Fruit fly (Drosophila melanogaster) whole organism, embryonic: ENCODE data around the gene CG13457.

Experiments used
- Blimp-1 ChIP-seq: fragments of 200-800 bp; sonication (Bioruptor generic); optimal IDR thresholded peaks from 3 replicates; lab custom pipeline; 2018; ENCODE audit warnings: missing biosample characterization, missing genetic modification characterization, mild to moderate bottlenecking, moderate library complexity, missing genetic modification reagents
- CG10462 ChIP-seq: fragments of 200-800 bp; sonication (Bioruptor generic); optimal IDR thresholded peaks from 2 replicates; lab custom pipeline; 2016; ENCODE audit warnings: missing biosample characterization, missing genetic modification characterization
- CG15073 ChIP-seq: fragments of 200-800 bp; sonication (Bioruptor generic); optimal IDR thresholded peaks from 2 replicates; lab custom pipeline; 2016; ENCODE audit warnings: missing biosample characterization, missing genetic modification characterization
- CG34422 ChIP-seq: fragments of 200-800 bp; sonication (Bioruptor generic); IDR thresholded peaks from 3 replicates; pipeline ENCODE4 v1.3.6; 2022; ENCODE audit warnings: missing biosample characterization, missing genetic modification characterization
- CG5245 ChIP-seq: fragments of 200-800 bp; sonication (Bioruptor generic); optimal IDR thresholded peaks from 3 replicates; lab custom pipeline; 2016; ENCODE audit warnings: missing biosample characterization, missing genetic modification characterization
- CG7556 ChIP-seq: fragments of 200-800 bp; sonication (Bioruptor generic); optimal IDR thresholded peaks from 2 replicates; lab custom pipeline; 2017; ENCODE audit warnings: missing biosample characterization, mild to moderate bottlenecking, missing genetic modification characterization
- Doc2 ChIP-seq: fragments of 200-800 bp; sonication (Bioruptor generic); IDR thresholded peaks from 2 replicates; pipeline ENCODE4 v1.3.6; 2022; ENCODE audit warnings: missing biosample characterization, missing genetic modification characterization
- Eip74EF ChIP-seq, 2 experiments: fragments of 200-800 bp in 1 of 2; fragments of >200 bp in 1 of 2; sonication (Bioruptor generic) in 1 of 2; optimal IDR thresholded peaks; 2 replicates each; lab custom pipeline; 2017 to 2019; ENCODE audit warnings: missing biosample characterization in 2 of 2, missing genetic modification characterization in 2 of 2, mild to moderate bottlenecking in 1 of 2, moderate library complexity in 1 of 2
- HLH54F ChIP-seq: fragments of 200-800 bp; sonication (Bioruptor generic); optimal IDR thresholded peaks from 3 replicates; lab custom pipeline; 2016; ENCODE audit warnings: missing biosample characterization, missing genetic modification characterization
- h ChIP-seq: fragments of >200 bp; optimal IDR thresholded peaks from 2 replicates; lab custom pipeline; 2017
- ind ChIP-seq: fragments of 200-800 bp; sonication (Bioruptor generic); optimal IDR thresholded peaks from 3 replicates; lab custom pipeline; 2016; ENCODE audit warnings: missing biosample characterization, missing genetic modification characterization
- slp2 ChIP-seq: fragments of 200-800 bp; sonication (Bioruptor generic); optimal IDR thresholded peaks from 2 replicates; lab custom pipeline; 2016; ENCODE audit warnings: missing biosample characterization, missing genetic modification characterization
- unpg ChIP-seq: fragments of 200-800 bp; sonication (Bioruptor generic); optimal IDR thresholded peaks from 3 replicates; lab custom pipeline; 2018; ENCODE audit warnings: missing biosample characterization, mild to moderate bottlenecking, missing genetic modification characterization, moderate library complexity
- z ChIP-seq: fragments of 200-800 bp; sonication (Bioruptor generic); IDR thresholded peaks from 3 replicates; pipeline ENCODE4 v1.3.6; 2022; ENCODE audit warnings: missing biosample characterization, missing genetic modification characterization

DNA sequence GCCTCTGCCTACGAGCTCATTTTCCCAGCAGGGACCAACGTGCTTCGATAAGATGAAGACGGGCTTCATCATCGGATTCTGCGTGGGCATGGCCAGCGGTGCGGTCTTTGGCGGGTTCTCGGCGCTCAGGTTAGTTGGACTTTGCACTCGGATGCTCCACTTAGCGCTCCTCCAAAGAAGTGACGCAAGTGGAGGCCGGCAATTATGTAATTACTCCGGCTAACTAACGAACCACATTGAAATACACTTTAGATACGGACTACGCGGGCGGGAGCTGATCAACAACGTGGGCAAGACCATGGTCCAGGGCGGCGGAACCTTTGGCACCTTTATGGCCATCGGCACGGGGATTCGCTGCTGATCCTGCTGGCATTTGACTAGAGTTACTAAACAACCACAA, 30.8 kb upstream of the CG13457 start:
- TF ChIP-seq Eip74EF (GFP tag; optimal IDR thresholded peaks at IDR 0.05; lab: Kevin White, UChicago) (no peak), Blimp-1 (GFP tag; lab: Kevin White, UChicago) (no peak), Doc2 (GFP tag; lab: Robert Waterston, UW) (no peak), z (GFP tag; lab: Robert Waterston, UW) (no peak), CG15073 (GFP tag; lab: Kevin White, UChicago) (no peak), CG10462 (GFP tag; lab: Kevin White, UChicago) (no peak), unpg (no peak), h (lab: Kevin White, UChicago) (no peak), CG7556 (GFP tag; lab: Kevin White, UChicago) (no peak), CG34422 (GFP tag; lab: Robert Waterston, UW) (no peak), slp2 (GFP tag; lab: Kevin White, UChicago) (no peak), ind (GFP tag; lab: Kevin White, UChicago) (no peak), HLH54F (no peak), CG5245 (GFP tag; lab: Kevin White, UChicago) (no peak)
